Worm (Caenorhabditis elegans) whole organism, L3 larva: Measurements from ENCODE around the gene srx-129.

Source experiments
- aly-2 ChIP-seq: fragments of 150-350 bp; optimal IDR thresholded peaks from 2 replicates; lab custom pipeline; 2014; ENCODE audit warnings: missing biosample characterization, missing genetic modification characterization
- ama-1 ChIP-seq: fragments of 150-350 bp; optimal IDR thresholded peaks from 2 replicates; lab custom pipeline; 2018
- fkh-10 ChIP-seq: sonication (generic microtip); optimal IDR thresholded peaks from 2 replicates; lab custom pipeline; 2017; ENCODE audit warnings: missing biosample characterization, missing genetic modification reagents, missing genetic modification characterization
- nhr-11 ChIP-seq: fragments of 150-350 bp; optimal IDR thresholded peaks from 2 replicates; lab custom pipeline; 2014; ENCODE audit warnings: missing biosample characterization, missing genetic modification characterization
- nhr-23 ChIP-seq: fragments of 150-350 bp; optimal IDR thresholded peaks from 2 replicates; lab custom pipeline; 2014; ENCODE audit warnings: missing biosample characterization, missing genetic modification reagents, missing genetic modification characterization
- nhr-237 ChIP-seq: fragments of 150-350 bp; optimal IDR thresholded peaks from 2 replicates; lab custom pipeline; 2014; ENCODE audit warnings: missing biosample characterization, missing genetic modification characterization
- pqm-1 ChIP-seq: fragments of 150-350 bp; optimal IDR thresholded peaks from 2 replicates; lab custom pipeline; 2017; ENCODE audit warnings: missing biosample characterization, missing genetic modification characterization, inconsistent platforms
- skn-1 ChIP-seq: fragments of 150-350 bp; optimal IDR thresholded peaks from 2 replicates; lab custom pipeline; 2014; ENCODE audit warnings: missing biosample characterization, missing genetic modification characterization
- unc-39 ChIP-seq: sonication (generic microtip); optimal IDR thresholded peaks from 4 replicates; lab custom pipeline; 2017; ENCODE audit warnings: missing biosample characterization, missing genetic modification characterization
- zag-1 ChIP-seq: fragments of 150-350 bp; optimal IDR thresholded peaks from 2 replicates; lab custom pipeline; 2014; ENCODE audit warnings: missing biosample characterization, missing genetic modification characterization
- ztf-11 ChIP-seq: fragments of 150-350 bp; optimal IDR thresholded peaks from 2 replicates; lab custom pipeline; 2014; ENCODE audit warnings: missing biosample characterization, missing genetic modification characterization
- ztf-4 ChIP-seq: fragments of 150-350 bp; optimal IDR thresholded peaks from 2 replicates; lab custom pipeline; 2014; ENCODE audit warnings: missing biosample characterization, missing genetic modification characterization

DNA sequence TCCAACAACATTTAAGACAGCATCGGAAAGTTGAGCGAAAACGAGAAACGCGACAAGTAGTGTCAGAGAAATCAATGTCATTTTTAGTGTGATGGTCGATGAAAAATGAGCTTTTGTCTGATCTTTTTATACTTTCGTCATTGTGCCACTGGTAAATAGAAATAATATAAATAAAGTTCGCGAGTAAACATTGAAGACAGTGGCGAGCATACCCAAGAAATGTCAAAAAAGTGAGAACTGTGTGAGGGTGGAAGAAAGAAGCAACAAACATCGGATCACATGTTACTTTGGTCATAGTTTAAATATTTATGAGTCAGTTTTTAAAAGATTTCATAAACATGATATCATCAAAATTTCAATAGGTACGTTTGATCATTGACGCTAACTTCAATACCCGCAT, 20.3 kb downstream of the srx-129 start, which contains the start of gene ttr-21:
- no peak for TF ChIP-seq aly-2 (tag; lab: Kevin White, UChicago)
- TF ChIP-seq unc-39 (tag; lab: Kevin White, UChicago), result no peak
- no peak for TF ChIP-seq fkh-10 (GFP tag; lab: Kevin White, UChicago)
- no peak for TF ChIP-seq pqm-1 (tag; lab: Kevin White, UChicago)
- TF ChIP-seq nhr-237, result no peak
- TF ChIP-seq skn-1 (tag; lab: Kevin White, UChicago), result no peak
- TF ChIP-seq zag-1, result no peak
- no peak for TF ChIP-seq ztf-4 (tag; lab: Kevin White, UChicago)
- TF ChIP-seq nhr-23, result no peak
- no peak for TF ChIP-seq ztf-11 (tag; lab: Kevin White, UChicago)
- no peak for TF ChIP-seq nhr-11 (tag; lab: Kevin White, UChicago)
- no peak for TF ChIP-seq ama-1 (lab: Kevin White, UChicago)
